Fruit fly (Drosophila melanogaster): ENCODE measurements around the gene bdwf.

The bdwf gene

dm6 chr3R:17039993-17040807, 2.7 kb downstream of the bdwf start, which contains the start of the genes CG18213 and Trm7-32 (continued):
- TF ChIP-seq HHEX (GFP tag; optimal IDR thresholded peaks at IDR 0.05), result no peak
- TF ChIP-seq cato (GFP tag; optimal IDR thresholded peaks at IDR 0.05; ENCODE audit: borderline replicate concordance), result no peak
- peak in 1 of 2 experiments; percentile 34 for TF ChIP-seq dpn (GFP tag; optimal IDR thresholded peaks at IDR 0.05)
- no peak for TF ChIP-seq Sin3A (optimal IDR thresholded peaks at IDR 0.05)
- no peak for TF ChIP-seq CG17328 (GFP tag; IDR thresholded peaks at IDR 0.05)
- peak; percentile 27 for TF ChIP-seq HmgZ (tag; optimal IDR thresholded peaks at IDR 0.05)
- TF ChIP-seq vfl (GFP tag; optimal IDR thresholded peaks at IDR 0.05), result no peak
- no peak for TF ChIP-seq tgo (GFP tag; IDR thresholded peaks at IDR 0.05)
- TF ChIP-seq Dad (GFP tag; optimal IDR thresholded peaks at IDR 0.05), result no peak
- TF ChIP-seq CG3995 (GFP tag; optimal IDR thresholded peaks at IDR 0.05), result peak; percentile 12
- peak; percentile 18 for TF ChIP-seq tin (GFP tag; optimal IDR thresholded peaks at IDR 0.05)
- no peak for TF ChIP-seq CG31365 (tag; optimal IDR thresholded peaks at IDR 0.05)
- TF ChIP-seq CG2712 (tag; optimal IDR thresholded peaks at IDR 0.05), result no peak
- TF ChIP-seq CG2129 (GFP tag; IDR thresholded peaks at IDR 0.05; ENCODE audit: partially characterized antibody), result no peak; the same call in 1 of the 2 replicates
- no peak for TF ChIP-seq CG7271 (tag; optimal IDR thresholded peaks at IDR 0.05)
- no peak for TF ChIP-seq Dek (tag; optimal IDR thresholded peaks at IDR 0.05)
- TF ChIP-seq pros (GFP tag; optimal IDR thresholded peaks at IDR 0.05), result no peak
- TF ChIP-seq CG14965 (GFP tag; optimal IDR thresholded peaks at IDR 0.05; ENCODE audit: borderline replicate concordance), result no peak
- TF ChIP-seq CG15601 (tag; optimal IDR thresholded peaks at IDR 0.05), result no peak
- no peak for TF ChIP-seq CG11696 (GFP tag; IDR thresholded peaks at IDR 0.05)
- TF ChIP-seq CG3281 (GFP tag; optimal IDR thresholded peaks at IDR 0.05), result no peak
- TF ChIP-seq ind (GFP tag; optimal IDR thresholded peaks at IDR 0.05), result peak; percentile 3
- no peak for TF ChIP-seq CG12744 (GFP tag; optimal IDR thresholded peaks at IDR 0.05)
- no peak for TF ChIP-seq odd (GFP tag; optimal IDR thresholded peaks at IDR 0.05)
- TF ChIP-seq stc (GFP tag; IDR thresholded peaks at IDR 0.05), result no peak
- TF ChIP-seq CG4360 (GFP tag; IDR thresholded peaks at IDR 0.05), result no peak
- TF ChIP-seq nerfin-1 (tag; optimal IDR thresholded peaks at IDR 0.05), result no peak
- no peak for TF ChIP-seq Rx (GFP tag; IDR thresholded peaks at IDR 0.05)
- no peak for TF ChIP-seq CG1647 (GFP tag; optimal IDR thresholded peaks at IDR 0.05)
- no peak for TF ChIP-seq Hr51 (GFP tag; optimal IDR thresholded peaks at IDR 0.05)
- no peak for TF ChIP-seq sima (GFP tag; optimal IDR thresholded peaks at IDR 0.05)
- TF ChIP-seq CG10462 (GFP tag; optimal IDR thresholded peaks at IDR 0.05), result no peak
- TF ChIP-seq CG18011 (GFP tag; optimal IDR thresholded peaks at IDR 0.05), result no peak
- TF ChIP-seq Xbp1 (GFP tag; optimal IDR thresholded peaks at IDR 0.05), result peak; percentile 47
- no peak for TF ChIP-seq CG8388 (GFP tag; optimal IDR thresholded peaks at IDR 0.05)
- TF ChIP-seq TFAM (GFP tag; optimal IDR thresholded peaks at IDR 0.05), result no peak
- TF ChIP-seq D (optimal IDR thresholded peaks at IDR 0.05), result no peak
- TF ChIP-seq D (GFP tag; optimal IDR thresholded peaks at IDR 0.05), result no peak
- no peak for TF ChIP-seq maf-S (GFP tag; optimal IDR thresholded peaks at IDR 0.05)
- no peak for TF ChIP-seq abd-A (tag; optimal IDR thresholded peaks at IDR 0.05)
- TF ChIP-seq caup (GFP tag; optimal IDR thresholded peaks at IDR 0.05; ENCODE audit: severe bottlenecking), result no peak
- TF ChIP-seq lbe (GFP tag; optimal IDR thresholded peaks at IDR 0.05), result no peak
- peak; percentile 59 for TF ChIP-seq CG2116 (GFP tag; optimal IDR thresholded peaks at IDR 0.05)
- no peak for TF ChIP-seq sqz (GFP tag; optimal IDR thresholded peaks at IDR 0.05)
- no peak for TF ChIP-seq CkIIα-i1 (GFP tag; IDR thresholded peaks at IDR 0.05)
- no peak for TF ChIP-seq eyg (GFP tag; optimal IDR thresholded peaks at IDR 0.05)
- no peak for TF ChIP-seq GATAe (GFP tag; conservative IDR thresholded peaks at IDR 0.05)
- peak; percentile 29 for TF ChIP-seq CHES-1-like (GFP tag; optimal IDR thresholded peaks at IDR 0.05)
- TF ChIP-seq sug (tag; optimal IDR thresholded peaks at IDR 0.05), result no peak
- TF ChIP-seq CG8478 (optimal IDR thresholded peaks at IDR 0.05), result no peak
